Fruit fly (Drosophila melanogaster): ENCODE measurements around the gene CG13081.

The CG13081 gene

DNA sequence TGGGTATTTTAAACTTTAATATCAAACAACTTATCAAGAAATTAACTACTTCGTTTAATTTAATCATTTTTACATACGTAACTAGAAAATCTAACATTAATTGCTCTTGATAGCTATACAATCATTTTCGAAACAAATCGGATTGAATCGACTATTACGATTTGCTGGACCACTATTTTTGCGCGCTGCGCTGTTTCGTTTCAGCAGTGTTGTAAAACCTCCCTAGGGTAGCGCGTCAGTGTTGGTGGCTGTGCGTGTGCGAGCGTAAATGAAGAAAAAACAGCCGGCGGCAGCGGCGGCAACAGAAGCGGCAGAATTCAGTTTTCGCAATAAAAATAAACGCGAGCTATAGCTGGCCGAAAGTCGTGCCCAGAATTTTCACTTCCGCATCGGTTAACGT lies 7.2 kb upstream of the CG13081 start, which contains the start of gene CG33116 (continued):
- TF ChIP-seq fkh (GFP tag; optimal IDR thresholded peaks at IDR 0.05) (peak; percentile 49), dac (GFP tag; optimal IDR thresholded peaks at IDR 0.05) (peak; percentile 77), CG8632 (GFP tag; optimal IDR thresholded peaks at IDR 0.05) (peak; percentile 74), CG6808 (GFP tag; optimal IDR thresholded peaks at IDR 0.05) (peak; percentile 76), Smox (GFP tag; optimal IDR thresholded peaks at IDR 0.05) (peak; percentile 81), CG7368 (GFP tag; optimal IDR thresholded peaks at IDR 0.05) (peak; percentile 77), CG11294 (GFP tag; IDR thresholded peaks at IDR 0.05) (peak; percentile 69), acj6 (GFP tag; optimal IDR thresholded peaks at IDR 0.05) (peak; percentile 82), dsx (GFP tag; optimal IDR thresholded peaks at IDR 0.05; ENCODE audit: poor library complexity, severe bottlenecking) (peak; percentile 72), CG31627 (GFP tag; optimal IDR thresholded peaks at IDR 0.05) (peak; percentile 87), CG15336 (GFP tag; IDR thresholded peaks at IDR 0.05) (peak; percentile 89), Sox14 (GFP tag; optimal IDR thresholded peaks at IDR 0.05) (peak; percentile 87), Lpt (GFP tag; optimal IDR thresholded peaks at IDR 0.05) (peak; percentile 80), Ets96B (tag; optimal IDR thresholded peaks at IDR 0.05) (peak; percentile 73), net (GFP tag; optimal IDR thresholded peaks at IDR 0.05) (peak; percentile 86), CG8319 (GFP tag; optimal IDR thresholded peaks at IDR 0.05) (peak; percentile 60), CG3032 (tag; optimal IDR thresholded peaks at IDR 0.05) (peak; percentile 77), CG16779 (tag; optimal IDR thresholded peaks at IDR 0.05) (peak; percentile 57), achi (GFP tag; optimal IDR thresholded peaks at IDR 0.05) (peak; percentile 85), CG8119 (GFP tag; IDR thresholded peaks at IDR 0.05) (peak; percentile 83), CG6792 (GFP tag; optimal IDR thresholded peaks at IDR 0.05) (peak; percentile 79), ss (GFP tag; optimal IDR thresholded peaks at IDR 0.05) (peak; percentile 56 to 75), fd59A (GFP tag; optimal IDR thresholded peaks at IDR 0.05) (peak; percentile 70)

DNA sequence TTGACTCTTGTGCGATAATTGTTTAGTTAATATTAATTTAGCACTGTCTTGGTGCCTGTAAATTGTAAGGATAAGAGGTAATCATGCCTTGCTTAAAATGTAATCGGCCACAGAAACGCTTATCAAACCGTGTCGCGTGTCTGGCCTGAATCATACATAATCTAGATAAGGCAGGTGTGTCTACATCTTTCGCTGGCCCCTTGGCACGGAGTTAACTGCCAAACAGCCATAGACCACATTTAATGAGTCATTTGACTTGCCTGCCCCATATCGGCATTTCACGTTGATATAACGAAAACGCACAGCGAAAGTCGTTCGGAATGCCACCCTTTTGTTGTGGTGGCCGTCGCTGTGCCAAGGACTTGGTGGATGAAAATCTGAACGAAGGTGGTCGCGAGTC lies 5.2 kb upstream of the CG13081 start, which contains the start of gene CG31697:
Gene CG31697, plus strand, starts transcription at position 215 of the 400 bp plus-strand sequence.
- TF ChIP-seq svp (GFP tag) (peak; percentile 26), CG6276 (GFP tag; optimal IDR thresholded peaks at IDR 0.05) (no peak), vri (GFP tag; optimal IDR thresholded peaks at IDR 0.05) (peak; percentile 77), Eip78C (GFP tag) (peak; percentile 5)

DNA sequence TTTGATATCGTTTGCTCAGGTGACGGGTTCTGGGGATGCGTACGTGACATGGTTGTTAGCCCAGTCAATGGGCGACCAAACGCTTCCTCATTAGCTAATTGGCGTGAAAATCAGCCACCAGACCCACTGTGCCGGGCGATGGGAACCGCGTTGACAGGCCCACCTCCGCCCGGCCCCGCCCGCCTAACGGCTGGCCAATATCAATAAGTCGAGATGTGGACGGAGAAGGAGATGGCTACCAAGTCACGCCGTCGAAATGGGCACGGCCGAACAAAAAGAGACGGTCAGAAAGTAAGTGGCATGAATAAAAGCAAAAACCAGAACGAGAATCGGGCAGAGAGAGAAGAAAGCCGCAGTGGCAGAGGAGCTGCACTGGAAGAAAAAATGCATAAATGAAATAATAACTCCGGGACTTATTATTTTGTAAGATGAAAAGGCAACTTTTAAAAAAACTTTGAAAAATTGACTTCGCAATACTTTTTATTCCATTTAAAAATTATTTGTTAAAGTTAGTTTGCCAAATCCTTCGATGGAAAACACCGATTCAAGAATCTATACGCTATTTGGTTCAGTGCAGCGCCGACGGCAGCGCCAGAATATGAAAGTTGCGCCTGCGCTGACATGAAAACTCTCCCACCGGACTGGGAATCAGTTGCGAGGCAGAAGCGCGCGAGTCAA lies 2.5 kb upstream of the CG13081 start, which contains the start of gene CG13082:
Gene CG13082, plus strand, starts transcription at position 647 of the 678 bp plus-strand sequence.
- TF ChIP-seq CG31627 (GFP tag; optimal IDR thresholded peaks at IDR 0.05) (peak; percentile 96), CG15336 (GFP tag; IDR thresholded peaks at IDR 0.05) (peak; percentile 89), Eip75B (GFP tag; optimal IDR thresholded peaks at IDR 0.05) (peak; percentile 93), spab (GFP tag; optimal IDR thresholded peaks at IDR 0.05) (peak; percentile 63), topi (GFP tag; optimal IDR thresholded peaks at IDR 0.05) (peak; percentile 96), CG11902 (GFP tag; optimal IDR thresholded peaks at IDR 0.05) (peak; percentile 81), salr (GFP tag; optimal IDR thresholded peaks at IDR 0.05) (peak; percentile 24 to 89), CG6854 (GFP tag; optimal IDR thresholded peaks at IDR 0.05) (peak; percentile 90), dsx (GFP tag; optimal IDR thresholded peaks at IDR 0.05; ENCODE audit: poor library complexity, severe bottlenecking) (peak; percentile 69), Eip93F (GFP tag; optimal IDR thresholded peaks at IDR 0.05) (peak; percentile 94), cyc (GFP tag; optimal IDR thresholded peaks at IDR 0.05) (peak; percentile 96), net (GFP tag; optimal IDR thresholded peaks at IDR 0.05) (peak; percentile 83), OdsH (GFP tag; optimal IDR thresholded peaks at IDR 0.05) (peak; percentile 89), CG10631 (GFP tag; optimal IDR thresholded peaks at IDR 0.05) (peak; percentile 87), CG6163 (GFP tag; IDR thresholded peaks at IDR 0.05) (peak; percentile 87), CG6276 (GFP tag; optimal IDR thresholded peaks at IDR 0.05) (peak; percentile 87), Sox15 (GFP tag; optimal IDR thresholded peaks at IDR 0.05) (peak; percentile 76), CG34406 (GFP tag; optimal IDR thresholded peaks at IDR 0.05) (peak; percentile 91), acj6 (GFP tag; optimal IDR thresholded peaks at IDR 0.05) (peak; percentile 93), Lpt (GFP tag; optimal IDR thresholded peaks at IDR 0.05) (peak; percentile 88), Sox14 (GFP tag; optimal IDR thresholded peaks at IDR 0.05) (peak; percentile 95), CG7368 (GFP tag; optimal IDR thresholded peaks at IDR 0.05) (peak; percentile 67), fkh (GFP tag; optimal IDR thresholded peaks at IDR 0.05) (no peak), CG11294 (GFP tag; IDR thresholded peaks at IDR 0.05) (peak; percentile 45; the same call in 1 of the 2 replicates), pdm3 (GFP tag; optimal IDR thresholded peaks at IDR 0.05) (peak; percentile 88), Gug (GFP tag; IDR thresholded peaks at IDR 0.05) (peak; percentile 73), Smox (GFP tag; optimal IDR thresholded peaks at IDR 0.05) (peak; percentile 96), Ets21C (GFP tag; optimal IDR thresholded peaks at IDR 0.05) (peak; percentile 94), CG3919 (GFP tag; optimal IDR thresholded peaks at IDR 0.05) (peak; percentile 94), Hr39 (GFP tag; optimal IDR thresholded peaks at IDR 0.05) (peak; percentile 96), dac (GFP tag; optimal IDR thresholded peaks at IDR 0.05) (peak; percentile 81)
